Worm (Caenorhabditis elegans): Measurements from ENCODE around the gene B0280.2.

Gene B0280.2

DNA sequence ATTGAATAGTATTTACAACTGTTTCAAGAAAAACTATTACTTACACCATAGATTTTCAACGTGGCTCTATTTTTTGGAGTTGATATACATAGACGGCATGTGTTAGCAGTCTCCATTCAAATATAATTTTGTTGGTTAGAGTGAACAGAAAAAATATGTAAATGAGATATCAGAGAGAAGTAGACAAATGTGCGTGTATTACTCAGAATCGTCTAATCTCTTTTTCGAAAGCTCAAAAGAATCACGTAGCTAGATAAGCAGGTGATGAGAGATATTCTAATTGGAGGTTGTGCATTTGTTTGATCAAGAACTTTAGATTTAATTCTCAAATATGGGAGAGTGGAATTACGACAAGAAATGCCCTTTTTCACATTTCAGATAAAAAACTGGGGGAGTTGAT lies 33.9 kb upstream of the B0280.2 start, which contains the start of gene ZK418.10:
ZK418.10 (minus strand) TSS at position 148 of the 400 bp plus-strand sequence.
- TF ChIP-seq hmg-11 (tag; optimal IDR thresholded peaks at IDR 0.05) (no peak), elt-2 (tag; optimal IDR thresholded peaks at IDR 0.05) (no peak), R02D3.7 (tag; optimal IDR thresholded peaks at IDR 0.05) (no peak), mdl-1 (tag; optimal IDR thresholded peaks at IDR 0.05) (no peak), lsy-12 (tag; optimal IDR thresholded peaks at IDR 0.05) (no peak), nhr-28 (tag; optimal IDR thresholded peaks at IDR 0.05) (no peak), ZK546.5 (tag; optimal IDR thresholded peaks at IDR 0.05) (no peak), ceh-82 (tag; optimal IDR thresholded peaks at IDR 0.05) (no peak), ceh-28 (tag; optimal IDR thresholded peaks at IDR 0.05) (no peak), fkh-2 (tag; optimal IDR thresholded peaks at IDR 0.05) (no peak), egl-27 (tag; optimal IDR thresholded peaks at IDR 0.05) (no peak), fkh-10 (GFP tag; optimal IDR thresholded peaks at IDR 0.05) (no peak)

DNA sequence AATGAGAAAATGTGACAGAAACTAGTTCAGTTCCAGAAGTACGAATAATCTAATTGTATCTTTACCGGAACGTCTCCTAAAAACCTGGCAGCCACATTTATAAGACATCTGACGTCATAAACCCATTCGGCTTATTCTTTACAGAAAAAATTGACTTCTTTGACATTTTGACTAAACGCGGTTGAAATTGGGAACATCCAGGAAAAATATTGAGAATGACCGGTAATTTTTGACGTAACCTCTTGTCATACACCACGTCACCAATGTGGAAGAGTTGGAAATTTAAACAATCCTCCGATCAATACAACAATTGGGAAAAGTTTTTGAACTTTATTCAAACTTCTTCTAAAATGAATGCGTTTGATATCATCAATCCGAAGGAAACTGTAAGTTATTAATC lies 33.4 kb upstream of the B0280.2 start, which contains the start of gene ZK418.2:
ZK418.2 (plus strand) TSS at position 301 of the 400 bp plus-strand sequence.
- no peak for TF ChIP-seq ztf-11 (tag; optimal IDR thresholded peaks at IDR 0.05)
- no peak for TF ChIP-seq lsy-12 (tag; optimal IDR thresholded peaks at IDR 0.05)
- no peak for TF ChIP-seq nhr-67 (tag; optimal IDR thresholded peaks at IDR 0.05)
- TF ChIP-seq nhr-43 (tag; optimal IDR thresholded peaks at IDR 0.05; ENCODE audit: poor library complexity, severe bottlenecking) = no peak
- no peak for TF ChIP-seq elt-2 (tag; optimal IDR thresholded peaks at IDR 0.05)
- no peak for TF ChIP-seq fkh-10 (GFP tag; optimal IDR thresholded peaks at IDR 0.05)
- no peak for TF ChIP-seq nhr-12 (tag; optimal IDR thresholded peaks at IDR 0.05)

DNA sequence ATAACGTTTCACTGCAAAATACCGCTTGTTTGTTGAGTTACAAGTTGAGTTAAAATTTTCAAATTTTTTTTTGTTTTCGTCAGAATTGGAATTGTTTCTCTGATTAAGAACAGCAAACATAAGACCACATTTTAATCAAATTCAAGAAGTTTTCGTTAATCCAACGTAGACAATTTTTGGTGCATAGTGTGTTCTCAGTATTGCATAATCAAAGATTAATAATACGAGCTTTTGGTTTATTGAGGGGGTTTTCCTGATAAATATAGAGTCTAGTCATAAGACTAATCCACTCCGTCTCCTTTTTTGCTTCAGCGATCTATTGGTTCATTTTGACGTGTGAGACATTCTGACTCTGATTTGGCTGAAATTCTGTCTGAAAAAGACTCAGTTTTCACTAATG lies 29.3 kb upstream of the B0280.2 start, which contains the start of gene nhr-9:
nhr-9 (plus strand) TSS at position 307 of the 400 bp plus-strand sequence.
- peak; percentile 13 for TF ChIP-seq nhr-11 (tag; optimal IDR thresholded peaks at IDR 0.05)
- TF ChIP-seq nhr-25 (tag; optimal IDR thresholded peaks at IDR 0.05) = no peak
- TF ChIP-seq nfya-1 (tag; optimal IDR thresholded peaks at IDR 0.05; ENCODE audit: insufficient read depth) = no peak
- TF ChIP-seq fkh-2 (tag; optimal IDR thresholded peaks at IDR 0.05) = no peak

DNA sequence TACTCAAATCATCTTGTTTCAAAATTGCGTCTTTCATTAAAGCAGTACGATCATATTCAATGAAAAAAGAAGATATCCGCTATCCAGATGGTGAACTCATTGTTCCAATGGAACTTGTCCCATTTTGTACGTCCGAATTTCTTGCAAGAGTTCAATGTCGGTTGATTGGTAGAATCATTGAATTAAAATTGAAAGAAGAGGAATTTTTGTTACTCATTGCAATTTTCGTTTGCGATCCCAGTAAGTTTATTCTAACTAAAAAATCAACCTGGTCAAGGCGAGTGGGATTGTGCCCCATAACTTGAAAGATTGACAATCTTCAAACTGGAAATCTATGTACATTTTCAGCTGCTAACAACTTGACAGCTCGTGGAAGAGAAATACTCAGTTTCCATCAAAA lies 28.0 kb upstream of the B0280.2 start:
- TF ChIP-seq lsy-12 (tag; optimal IDR thresholded peaks at IDR 0.05) (no peak), zag-1 (tag; optimal IDR thresholded peaks at IDR 0.05) (no peak), elt-2 (tag; optimal IDR thresholded peaks at IDR 0.05) (no peak), mml-1 (tag; optimal IDR thresholded peaks at IDR 0.05) (no peak), egl-5 (tag; optimal IDR thresholded peaks at IDR 0.05) (no peak), nhr-28 (tag; optimal IDR thresholded peaks at IDR 0.05) (no peak), ztf-4 (tag; optimal IDR thresholded peaks at IDR 0.05) (no peak), unc-39 (tag; optimal IDR thresholded peaks at IDR 0.05) (no peak), elt-1 (tag; optimal IDR thresholded peaks at IDR 0.05) (no peak), ztf-11 (tag; optimal IDR thresholded peaks at IDR 0.05) (no peak), nhr-12 (tag; optimal IDR thresholded peaks at IDR 0.05) (no peak), snpc-4 (tag; optimal IDR thresholded peaks at IDR 0.05) (no peak), jun-1 (tag; optimal IDR thresholded peaks at IDR 0.05) (no peak), nfya-1 (tag; optimal IDR thresholded peaks at IDR 0.05; ENCODE audit: insufficient read depth) (no peak), elt-3 (tag; optimal IDR thresholded peaks at IDR 0.05) (no peak), ceh-9 (tag; optimal IDR thresholded peaks at IDR 0.05) (no peak), lin-39 (tag; optimal IDR thresholded peaks at IDR 0.05) (no peak)

DNA sequence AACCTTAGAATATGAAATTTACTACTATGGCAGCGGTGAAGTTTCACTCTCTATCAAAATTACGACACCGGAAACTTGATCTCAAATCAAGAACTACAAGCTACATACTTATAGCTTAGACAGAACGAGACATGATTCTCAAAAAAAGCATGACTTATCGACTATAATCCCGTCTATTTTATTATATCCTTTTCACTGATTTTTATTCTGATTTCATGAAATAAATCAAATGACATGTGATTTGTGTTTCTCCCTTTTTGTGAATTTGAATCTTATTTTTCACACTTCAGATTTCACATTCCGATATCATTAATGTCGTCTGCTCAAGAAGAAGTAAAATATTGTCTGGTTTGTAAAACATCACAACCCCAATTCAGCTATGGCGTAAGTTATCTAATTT lies 24.5 kb upstream of the B0280.2 start, which contains the start of gene ZK418.11:
ZK418.11 (plus strand) TSS at position 289 of the 400 bp plus-strand sequence.
- no peak for TF ChIP-seq nhr-67 (tag; optimal IDR thresholded peaks at IDR 0.05)
- no peak for TF ChIP-seq daf-12 (tag; optimal IDR thresholded peaks at IDR 0.05)
- TF ChIP-seq nhr-77 (tag; optimal IDR thresholded peaks at IDR 0.05) = no peak
- TF ChIP-seq pqm-1 (tag; optimal IDR thresholded peaks at IDR 0.05) = no peak
- TF ChIP-seq nhr-11 (tag; optimal IDR thresholded peaks at IDR 0.05) = peak; percentile 43

All from whole organism, L3 larva.